Fruit fly (Drosophila melanogaster) whole organism, adult: ENCODE data around the gene RNF220.

Source experiments
- CG11617 ChIP-seq: fragments of 200-800 bp; sonication (Bioruptor generic); optimal IDR thresholded peaks from 2 replicates; lab custom pipeline; 2017; ENCODE audit warnings: mild to moderate bottlenecking, missing biosample characterization, missing genetic modification reagents, missing genetic modification characterization
- CG12768 ChIP-seq: fragments of 200-800 bp; sonication (Bioruptor generic); optimal IDR thresholded peaks from 2 replicates; lab custom pipeline; 2017; ENCODE audit warnings: missing biosample characterization, missing genetic modification characterization, mild to moderate bottlenecking, moderate library complexity, missing genetic modification reagents
- CG14711 ChIP-seq: fragments of 200-800 bp; sonication (Bioruptor generic); optimal IDR thresholded peaks from 2 replicates; lab custom pipeline; 2018; ENCODE audit warnings: missing biosample characterization, mild to moderate bottlenecking, missing genetic modification characterization, moderate library complexity
- CG1620 ChIP-seq: fragments of 200-800 bp; sonication (Bioruptor generic); optimal IDR thresholded peaks from 2 replicates; lab custom pipeline; 2016; ENCODE audit warnings: missing biosample characterization, missing genetic modification characterization
- CG33017 ChIP-seq: fragments of 200-800 bp; sonication (Bioruptor generic); optimal IDR thresholded peaks from 2 replicates; lab custom pipeline; 2018; ENCODE audit warnings: missing biosample characterization, mild to moderate bottlenecking, missing genetic modification characterization, moderate library complexity
- CG5204 ChIP-seq: fragments of 200-800 bp; sonication (Bioruptor generic); optimal IDR thresholded peaks from 2 replicates; lab custom pipeline; 2016; ENCODE audit warnings: missing biosample characterization, missing genetic modification characterization
- CG7045 ChIP-seq: fragments of 200-800 bp; sonication (Bioruptor generic); optimal IDR thresholded peaks from 2 replicates; lab custom pipeline; 2017; ENCODE audit warnings: missing biosample characterization, mild to moderate bottlenecking, missing genetic modification characterization
- CG7101 ChIP-seq: fragments of 200-800 bp; sonication (Bioruptor generic); optimal IDR thresholded peaks from 2 replicates; lab custom pipeline; 2018; ENCODE audit warnings: missing biosample characterization, mild to moderate bottlenecking, missing genetic modification characterization, moderate library complexity
- Clk ChIP-seq: fragments of 200-800 bp; sonication (Bioruptor generic); optimal IDR thresholded peaks from 2 replicates; lab custom pipeline; 2017; ENCODE audit warnings: missing biosample characterization, missing genetic modification characterization
- Crg-1 ChIP-seq: fragments of 200-800 bp; sonication (Bioruptor generic); optimal IDR thresholded peaks from 2 replicates; lab custom pipeline; 2016; ENCODE audit warnings: missing biosample characterization, missing genetic modification characterization
- Hr96 ChIP-seq: fragments of 200-800 bp; sonication (Bioruptor generic); optimal IDR thresholded peaks from 2 replicates; lab custom pipeline; 2016; ENCODE audit warnings: missing biosample characterization, missing genetic modification characterization
- Mnt ChIP-seq: fragments of 200-800 bp; sonication (Bioruptor generic); optimal IDR thresholded peaks from 2 replicates; lab custom pipeline; 2016; ENCODE audit warnings: missing biosample characterization, mild to moderate bottlenecking, missing genetic modification characterization
- bab1 ChIP-seq: fragments of 200-800 bp; sonication (Bioruptor generic); optimal IDR thresholded peaks from 3 replicates; lab custom pipeline; 2019; ENCODE audit warnings: missing biosample characterization, mild to moderate bottlenecking, missing genetic modification characterization, moderate library complexity
- cic ChIP-seq: fragments of 200-800 bp; sonication (Bioruptor generic); optimal IDR thresholded peaks from 2 replicates; lab custom pipeline; 2017; ENCODE audit warnings: missing biosample characterization, mild to moderate bottlenecking, missing genetic modification characterization, moderate library complexity
- cnc ChIP-seq, 2 experiments: fragments of >200 bp; optimal IDR thresholded peaks; 2 replicates each; lab custom pipeline; 2017
- kay ChIP-seq: fragments of 200-800 bp; sonication (Bioruptor generic); peaks from one replicate; lab custom pipeline; 2016; ENCODE audit warnings: missing biosample characterization, missing genetic modification characterization, borderline replicate concordance
- ovo ChIP-seq: fragments of 200-800 bp; sonication (Bioruptor generic); optimal IDR thresholded peaks from 2 replicates; lab custom pipeline; 2016; ENCODE audit warnings: missing biosample characterization, missing genetic modification characterization
- pad ChIP-seq: fragments of 200-800 bp; sonication (Bioruptor generic); optimal IDR thresholded peaks from 3 replicates; lab custom pipeline; 2017; ENCODE audit warnings: missing biosample characterization, missing genetic modification characterization, mild to moderate bottlenecking, moderate library complexity, missing genetic modification reagents
- tj ChIP-seq: fragments of 200-800 bp; sonication (Bioruptor generic); optimal IDR thresholded peaks from 3 replicates; lab custom pipeline; 2017; ENCODE audit warnings: missing biosample characterization, mild to moderate bottlenecking, missing genetic modification characterization, moderate library complexity
- toe ChIP-seq: fragments of 200-800 bp; sonication (Bioruptor generic); optimal IDR thresholded peaks from 2 replicates; lab custom pipeline; 2016; ENCODE audit warnings: missing biosample characterization, missing genetic modification characterization

Gene RNF220

DNA sequence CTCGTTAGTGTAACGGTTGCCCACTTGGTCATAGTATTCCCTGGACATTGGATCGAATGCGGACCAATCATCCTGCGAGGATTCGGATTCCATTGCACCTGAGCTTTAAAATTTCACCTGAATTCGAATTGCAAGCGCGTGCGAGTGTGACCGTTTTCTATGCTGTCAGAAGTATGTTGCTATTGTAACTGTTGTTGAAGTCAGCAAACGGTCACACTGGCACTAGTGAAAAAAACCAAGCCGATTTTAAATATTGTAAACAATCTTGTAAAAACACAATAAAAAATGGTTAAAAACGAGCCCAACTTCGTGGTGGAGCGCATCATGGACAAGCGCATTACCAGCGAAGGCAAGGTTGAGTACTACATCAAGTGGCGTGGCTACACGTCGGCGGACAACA is 19.2 kb upstream of the RNF220 start, which contains the start of the genes vret and HP1c:
Gene vret, minus strand, starts transcription at position 150 of the 400 bp plus-strand sequence.
Gene HP1c, plus strand, starts transcription at position 189 of the 400 bp plus-strand sequence.
- TF ChIP-seq bab1 (GFP tag; lab: Kevin White, UChicago) (peak; percentile 17), CG12768 (no peak)

DNA sequence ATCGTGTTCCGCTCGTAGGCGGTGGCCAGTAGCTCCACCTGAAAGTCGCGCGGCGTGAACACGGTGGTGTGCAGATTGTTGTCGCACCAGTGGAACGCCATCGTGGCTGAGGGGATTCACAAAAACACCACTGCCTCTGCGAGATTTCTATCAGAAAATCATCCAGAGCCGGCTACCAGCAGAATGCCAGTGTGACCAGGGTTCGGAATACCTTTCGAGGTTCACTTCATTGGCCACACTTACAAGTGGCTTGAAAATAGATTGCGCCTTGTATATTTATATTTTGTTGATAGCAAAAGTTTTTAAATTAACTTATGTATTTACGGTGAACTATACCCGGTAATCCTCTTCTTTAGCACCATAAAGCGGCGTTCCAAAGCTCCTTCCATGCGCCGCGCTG is 14.7 kb upstream of the RNF220 start, which contains the start of the genes Dcr-1 and CG6985:
Gene Dcr-1, minus strand, starts transcription at position 162 of the 400 bp plus-strand sequence.
Gene CG6985, plus strand, starts transcription at position 221 of the 400 bp plus-strand sequence.
- TF ChIP-seq tj (no peak), CG7101 (tag; lab: Kevin White, UChicago) (no peak), pad (no peak)

DNA sequence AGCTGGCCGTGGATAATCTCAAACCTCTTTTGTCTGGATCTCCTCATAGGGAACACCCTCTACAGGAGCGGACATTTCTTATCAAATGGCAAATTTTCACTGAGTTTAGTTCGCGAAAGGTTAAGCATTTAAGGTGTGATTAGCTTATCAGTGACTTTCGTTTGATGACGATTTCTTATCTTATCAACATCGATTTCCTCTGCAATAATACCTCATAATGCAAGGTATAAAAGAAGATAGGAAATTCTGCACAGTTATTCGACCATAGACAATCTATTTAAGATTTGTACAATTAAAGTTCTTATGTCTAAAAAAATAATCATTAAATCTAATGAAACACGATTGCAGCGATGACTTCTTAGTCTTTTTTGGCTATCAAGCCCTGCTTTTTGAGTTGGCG is 7.5 kb upstream of the RNF220 start, which contains the start of gene Takl2:
Gene Takl2, minus strand, starts transcription at position 101 of the 400 bp plus-strand sequence.
- TF ChIP-seq cic (GFP tag; lab: Kevin White, UChicago) = no peak
- TF ChIP-seq CG14711 (tag; lab: Kevin White, UChicago) = no peak
- no peak for TF ChIP-seq kay (GFP tag; lab: Kevin White, UChicago)
- TF ChIP-seq CG11617 = no peak
- no peak for TF ChIP-seq toe
- no peak for TF ChIP-seq Hr96 (GFP tag; lab: Kevin White, UChicago)
- TF ChIP-seq CG7101 (tag; lab: Kevin White, UChicago) = no peak
- no peak for TF ChIP-seq CG7045
- no peak for TF ChIP-seq Mnt (GFP tag; lab: Kevin White, UChicago)
- TF ChIP-seq Crg-1 (GFP tag; lab: Kevin White, UChicago) = no peak
- no peak for TF ChIP-seq CG33017 (tag; lab: Kevin White, UChicago)
- no peak for TF ChIP-seq bab1 (GFP tag; lab: Kevin White, UChicago)
- no peak for TF ChIP-seq CG1620
- TF ChIP-seq pad = no peak
- no peak for TF ChIP-seq CG5204 (GFP tag; lab: Kevin White, UChicago)
- TF ChIP-seq tj = no peak
- TF ChIP-seq ovo = no peak
- no peak for TF ChIP-seq CG12768
- TF ChIP-seq cnc (optimal IDR thresholded peaks at IDR 0.05; lab: Kevin White, UChicago) = no peak
- TF ChIP-seq Clk (GFP tag; lab: Kevin White, UChicago) = no peak

DNA sequence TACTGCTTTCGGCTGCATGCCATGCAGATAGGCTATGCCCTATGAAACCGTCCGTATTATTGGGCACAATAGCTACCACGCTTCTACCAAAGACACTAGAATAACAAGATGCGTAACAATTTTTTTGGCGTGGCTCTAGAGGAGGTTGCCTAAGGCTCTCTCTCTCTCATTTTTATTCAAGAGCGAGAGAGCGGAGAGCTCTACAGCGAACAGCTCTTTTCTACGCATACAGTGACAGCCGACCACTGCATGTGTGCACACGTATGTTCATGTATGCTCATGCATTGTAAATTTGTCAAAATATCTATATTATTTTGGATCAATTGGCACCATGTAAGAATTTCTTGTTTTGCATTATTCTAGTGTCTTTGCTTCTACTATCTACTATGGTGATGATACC is 6.8 kb upstream of the RNF220 start:
- TF ChIP-seq kay (GFP tag; lab: Kevin White, UChicago) (no peak), Hr96 (GFP tag; lab: Kevin White, UChicago) (no peak), ovo (no peak), CG5204 (GFP tag; lab: Kevin White, UChicago) (no peak), CG11617 (no peak), CG7045 (no peak), Mnt (GFP tag; lab: Kevin White, UChicago) (no peak), cnc (optimal IDR thresholded peaks at IDR 0.05; lab: Kevin White, UChicago) (no peak), Crg-1 (GFP tag; lab: Kevin White, UChicago) (no peak), CG14711 (tag; lab: Kevin White, UChicago) (no peak), toe (no peak), bab1 (GFP tag; lab: Kevin White, UChicago) (no peak), CG12768 (no peak), tj (no peak), cic (GFP tag; lab: Kevin White, UChicago) (no peak), pad (no peak), CG7101 (tag; lab: Kevin White, UChicago) (no peak)

DNA sequence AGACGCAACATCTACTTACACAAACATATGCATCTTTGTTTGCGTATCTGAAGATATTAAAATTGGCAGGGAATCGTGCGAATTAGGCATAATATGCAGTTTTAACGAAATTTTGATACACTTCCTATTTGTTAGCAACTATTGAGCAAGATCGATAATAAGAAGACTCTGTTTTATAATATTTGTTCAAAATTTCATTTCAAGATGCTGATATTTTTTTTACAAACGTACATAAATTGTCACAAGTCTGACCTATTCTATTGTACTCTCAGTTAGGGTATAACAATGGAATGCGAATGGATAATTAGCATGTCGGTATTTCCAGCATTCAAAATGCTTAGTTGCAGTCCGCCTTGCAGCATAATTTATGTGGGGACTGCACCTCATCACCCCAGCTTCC is 1.6 kb upstream of the RNF220 start:
- TF ChIP-seq Mnt (GFP tag; lab: Kevin White, UChicago) (no peak), cnc (optimal IDR thresholded peaks at IDR 0.05; lab: Kevin White, UChicago) (no peak), CG11617 (no peak), tj (no peak), CG5204 (GFP tag; lab: Kevin White, UChicago) (no peak), CG1620 (no peak), Clk (GFP tag; lab: Kevin White, UChicago) (no peak), Hr96 (GFP tag; lab: Kevin White, UChicago) (no peak), CG7045 (no peak), pad (no peak), CG33017 (tag; lab: Kevin White, UChicago) (no peak), ovo (no peak), cic (GFP tag; lab: Kevin White, UChicago) (no peak), CG14711 (tag; lab: Kevin White, UChicago) (no peak), bab1 (GFP tag; lab: Kevin White, UChicago) (no peak), Crg-1 (GFP tag; lab: Kevin White, UChicago) (no peak)

DNA sequence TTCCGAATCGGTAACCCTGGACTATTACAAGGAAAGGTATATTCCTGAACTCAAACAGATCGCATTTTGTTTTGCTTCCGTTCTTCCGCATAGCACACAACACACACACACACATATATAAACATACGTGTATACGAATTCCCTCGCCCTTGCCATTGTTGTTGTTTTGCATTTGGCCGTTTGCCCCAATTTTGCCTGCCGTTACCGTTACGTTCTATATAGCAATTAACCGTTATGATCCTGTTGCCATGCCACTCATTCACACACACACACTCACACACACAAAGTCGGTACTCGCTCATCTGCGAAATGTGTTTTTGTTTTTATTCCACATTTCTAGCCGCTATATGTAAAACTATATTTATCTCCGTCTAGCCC is 1.2 kb upstream of the RNF220 start:
- TF ChIP-seq pad = peak; percentile 88
- no peak for TF ChIP-seq CG14711 (tag; lab: Kevin White, UChicago)
- no peak for TF ChIP-seq kay (GFP tag; lab: Kevin White, UChicago)
- no peak for TF ChIP-seq Crg-1 (GFP tag; lab: Kevin White, UChicago)
- no peak for TF ChIP-seq Clk (GFP tag; lab: Kevin White, UChicago)
- no peak for TF ChIP-seq CG12768
- TF ChIP-seq CG1620 = no peak
- TF ChIP-seq tj = peak; percentile 4
- TF ChIP-seq cnc (optimal IDR thresholded peaks at IDR 0.05; lab: Kevin White, UChicago) = no peak
- TF ChIP-seq cic (GFP tag; lab: Kevin White, UChicago) = peak; percentile 8
- TF ChIP-seq ovo = peak; percentile 86

DNA sequence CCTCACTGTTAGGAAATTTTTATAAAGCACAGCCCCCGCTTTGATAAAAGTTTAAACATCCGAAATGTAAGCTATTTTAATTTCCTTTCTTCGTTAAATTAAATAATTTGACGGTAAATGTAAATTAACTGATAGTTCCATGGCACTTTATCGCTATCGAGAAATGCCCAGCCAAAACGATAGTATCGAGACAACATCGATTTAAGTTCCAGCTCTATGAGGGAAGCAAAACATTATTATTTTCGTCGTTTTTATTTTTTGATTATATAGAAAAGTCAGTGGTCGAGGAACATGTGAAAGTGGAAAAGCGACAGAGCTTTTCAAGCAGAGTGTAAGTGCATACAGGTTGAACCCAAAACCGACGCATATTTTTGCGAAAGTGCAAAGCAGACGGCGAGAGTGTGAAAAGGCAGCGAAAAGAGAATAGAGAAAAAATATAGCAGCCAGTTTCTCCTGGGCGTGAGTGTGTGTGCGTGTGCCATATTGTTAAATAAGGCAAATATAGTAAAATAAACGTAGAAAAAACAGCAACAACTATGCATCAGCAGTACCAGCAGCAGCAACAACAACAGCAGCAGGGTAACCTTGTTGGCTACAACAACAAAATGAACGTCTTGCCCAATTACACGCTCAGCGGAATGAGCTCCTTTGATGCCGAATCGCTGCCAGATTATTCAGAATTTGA is 699 bp upstream of the RNF220 start, which contains the start of gene CG45049:
Gene CG45049, plus strand, starts transcription at position 197 of the 685 bp plus-strand sequence.
- TF ChIP-seq toe (no peak), Crg-1 (GFP tag; lab: Kevin White, UChicago) (no peak), tj (peak; percentile 34), CG12768 (no peak), Mnt (GFP tag; lab: Kevin White, UChicago) (no peak), CG14711 (tag; lab: Kevin White, UChicago) (no peak), Hr96 (GFP tag; lab: Kevin White, UChicago) (no peak), CG7101 (tag; lab: Kevin White, UChicago) (no peak), CG11617 (no peak), CG5204 (GFP tag; lab: Kevin White, UChicago) (no peak), CG1620 (no peak), bab1 (GFP tag; lab: Kevin White, UChicago) (peak; percentile 23), cic (GFP tag; lab: Kevin White, UChicago) (peak; percentile 78), CG7045 (no peak)
